Fruit fly (Drosophila melanogaster) S2 (cell line): ENCODE results near the gene Spn28Dc.
A peak's percentile ranks its signal among the peaks of the same experiment; 100 is the strongest.

Experiments
- CG8478 ChIP-seq: fragments of >200 bp; optimal IDR thresholded peaks from 2 replicates; lab custom pipeline; 2018
- CTCF ChIP-seq, 2 experiments: fragments of >200 bp; optimal IDR thresholded peaks; 2 replicates each; lab custom pipeline; 2018

- TF ChIP-seq CTCF (optimal IDR thresholded peaks at IDR 0.05; lab: Kevin White, UChicago) (peak; percentile 76 to 80), CG8478 (no peak)
Measured at dm6 chr2L:8024325-8024724, 17.3 kb upstream of the Spn28Dc start.
